Fruit fly (Drosophila melanogaster) whole organism, embryonic: ENCODE results near the gene glu.

Source experiments
- Atf-2 ChIP-seq: fragments of 200-800 bp; sonication (Bioruptor generic); optimal IDR thresholded peaks from 2 replicates; lab custom pipeline; 2016; ENCODE audit warnings: missing biosample characterization, missing genetic modification characterization
- Awh ChIP-seq: fragments of 200-800 bp; sonication (Bioruptor generic); IDR thresholded peaks from 2 replicates; pipeline ENCODE4, ENCODE4 v1.3.6; 2022; ENCODE audit warnings: missing biosample characterization, missing genetic modification characterization
- B-H2 ChIP-seq: fragments of 200-800 bp; sonication (Bioruptor generic); optimal IDR thresholded peaks from 2 replicates; lab custom pipeline; 2018; ENCODE audit warnings: missing biosample characterization, mild to moderate bottlenecking, missing genetic modification characterization
- C15 ChIP-seq: fragments of 200-800 bp; sonication (Bioruptor generic); IDR thresholded peaks from 3 replicates; pipeline ENCODE4 v1.3.6; 2022; ENCODE audit warnings: missing biosample characterization, missing genetic modification characterization
- CG10274 ChIP-seq: fragments of 200-800 bp; sonication (Bioruptor generic); optimal IDR thresholded peaks from 3 replicates; lab custom pipeline; 2017; ENCODE audit warnings: missing biosample characterization, mild to moderate bottlenecking, missing genetic modification characterization
- CG11085 ChIP-seq: fragments of 200-800 bp; sonication (Bioruptor generic); IDR thresholded peaks from 2 replicates; pipeline ENCODE4 v1.3.6; 2022; ENCODE audit warnings: missing biosample characterization, missing genetic modification characterization
- CG17612 ChIP-seq: fragments of 200-800 bp; sonication (Bioruptor generic); IDR thresholded peaks from 2 replicates; pipeline ENCODE4 v1.3.6; 2022; ENCODE audit warnings: missing biosample characterization, missing genetic modification characterization
- CG2120 ChIP-seq: fragments of 200-800 bp; sonication (Bioruptor generic); optimal IDR thresholded peaks from 3 replicates; lab custom pipeline; 2016; ENCODE audit warnings: missing biosample characterization, missing genetic modification characterization
- CG3065 ChIP-seq: fragments of 200-800 bp; sonication (Bioruptor generic); optimal IDR thresholded peaks from 2 replicates; lab custom pipeline; 2016; ENCODE audit warnings: missing biosample characterization, missing genetic modification characterization
- CG31441 ChIP-seq: fragments of 200-800 bp; sonication (Bioruptor generic); IDR thresholded peaks from 2 replicates; pipeline ENCODE4 v1.3.6; 2022; ENCODE audit warnings: missing biosample characterization, missing genetic modification characterization
- CG32767 ChIP-seq: fragments of 200-800 bp; sonication (Bioruptor generic); IDR thresholded peaks from 2 replicates; pipeline ENCODE4 v1.3.6; 2022; ENCODE audit warnings: missing biosample characterization, missing genetic modification characterization
- CG4282 ChIP-seq: fragments of 200-800 bp; sonication (Bioruptor generic); optimal IDR thresholded peaks from 2 replicates; lab custom pipeline; 2016; ENCODE audit warnings: missing biosample characterization, missing genetic modification characterization
- CG4730 ChIP-seq: fragments of 200-800 bp; sonication (Bioruptor generic); IDR thresholded peaks from 2 replicates; pipeline ENCODE4 v1.3.6; 2022; ENCODE audit warnings: missing biosample characterization, missing genetic modification characterization
- CG4820 ChIP-seq: fragments of 200-800 bp; sonication (Bioruptor generic); optimal IDR thresholded peaks from 3 replicates; lab custom pipeline; 2016; ENCODE audit warnings: missing biosample characterization, missing genetic modification characterization
- CG6175 ChIP-seq: fragments of 200-800 bp; sonication (Bioruptor generic); IDR thresholded peaks from 3 replicates; pipeline ENCODE4 v1.3.6; 2022; ENCODE audit warnings: missing biosample characterization, missing genetic modification characterization
- CG6654 ChIP-seq: fragments of 200-800 bp; sonication (Bioruptor generic); optimal IDR thresholded peaks from 2 replicates; lab custom pipeline; 2017; ENCODE audit warnings: missing biosample characterization, mild to moderate bottlenecking, missing genetic modification characterization
- CG7357 ChIP-seq: fragments of 200-800 bp; sonication (Bioruptor generic); IDR thresholded peaks from 3 replicates; pipeline ENCODE4 v1.3.6; 2022; ENCODE audit warnings: missing biosample characterization, missing genetic modification characterization
- CHES-1-like ChIP-seq: fragments of 200-800 bp; sonication (Bioruptor generic); optimal IDR thresholded peaks from 2 replicates; lab custom pipeline; 2016; ENCODE audit warnings: missing biosample characterization, missing genetic modification characterization
- Dbx ChIP-seq: fragments of 200-800 bp; sonication (Bioruptor generic); IDR thresholded peaks from 3 replicates; pipeline ENCODE4 v1.3.6; 2022; ENCODE audit warnings: missing biosample characterization, missing genetic modification characterization
- ERR ChIP-seq: fragments of 200-800 bp; sonication (Bioruptor generic); optimal IDR thresholded peaks from 2 replicates; lab custom pipeline; 2016; ENCODE audit warnings: missing biosample characterization, missing genetic modification characterization
- H2.0 ChIP-seq: fragments of 200-800 bp; sonication (Bioruptor generic); IDR thresholded peaks from 2 replicates; pipeline ENCODE4 v1.3.6; 2022; ENCODE audit warnings: missing biosample characterization, missing genetic modification characterization
- Hand ChIP-seq: fragments of 200-800 bp; sonication (Bioruptor generic); optimal IDR thresholded peaks from 2 replicates; lab custom pipeline; 2017; ENCODE audit warnings: mild to moderate bottlenecking, missing biosample characterization, missing genetic modification reagents, missing genetic modification characterization
- HmgD ChIP-seq: fragments of 200-800 bp; sonication (Bioruptor generic); optimal IDR thresholded peaks from 3 replicates; lab custom pipeline; 2016; ENCODE audit warnings: missing biosample characterization, missing genetic modification characterization
- Hsf ChIP-seq: fragments of 200-800 bp; sonication (Bioruptor generic); optimal IDR thresholded peaks from 3 replicates; lab custom pipeline; 2016; ENCODE audit warnings: missing biosample characterization, missing genetic modification characterization
- Kr ChIP-seq: fragments of 200-800 bp; sonication (Bioruptor generic); optimal IDR thresholded peaks from 2 replicates; lab custom pipeline; 2017; ENCODE audit warnings: missing biosample characterization, mild to moderate bottlenecking, missing genetic modification characterization
- Nf-YB ChIP-seq: fragments of 200-800 bp; sonication (Bioruptor generic); optimal IDR thresholded peaks from 3 replicates; lab custom pipeline; 2019; ENCODE audit warnings: missing biosample characterization, mild to moderate bottlenecking, missing genetic modification characterization, moderate library complexity
- PHDP ChIP-seq: fragments of 200-800 bp; sonication (Bioruptor generic); optimal IDR thresholded peaks from 3 replicates; lab custom pipeline; 2018; ENCODE audit warnings: missing biosample characterization, mild to moderate bottlenecking, missing genetic modification characterization, moderate library complexity
- Pdp1 ChIP-seq, 2 experiments: fragments of 200-800 bp; sonication (Bioruptor generic); optimal IDR thresholded peaks; 3 replicates each; lab custom pipeline; 2016; ENCODE audit warnings: missing biosample characterization in 2 of 2, missing genetic modification characterization in 2 of 2, mild to moderate bottlenecking in 1 of 2, moderate library complexity in 1 of 2
- Rx ChIP-seq: fragments of 200-800 bp; sonication (Bioruptor generic); IDR thresholded peaks from 2 replicates; pipeline ENCODE4 v1.3.6; 2022; ENCODE audit warnings: missing biosample characterization, missing genetic modification characterization
- Sry-δ ChIP-seq: fragments of 200-800 bp; sonication (Bioruptor generic); optimal IDR thresholded peaks from 2 replicates; lab custom pipeline; 2016; ENCODE audit warnings: missing biosample characterization, missing genetic modification characterization
- ab ChIP-seq: fragments of 200-800 bp; sonication (Bioruptor generic); optimal IDR thresholded peaks from 2 replicates; lab custom pipeline; 2016; ENCODE audit warnings: missing biosample characterization, missing genetic modification characterization
- ara ChIP-seq: fragments of 200-800 bp; sonication (Bioruptor generic); IDR thresholded peaks from 2 replicates; pipeline ENCODE4 v1.3.6; 2022; ENCODE audit warnings: missing biosample characterization, missing genetic modification characterization
- bsh ChIP-seq, 2 experiments: fragments of 200-800 bp; sonication (Bioruptor generic); optimal IDR thresholded peaks; 2 replicates each; lab custom pipeline; 2017 to 2018; ENCODE audit warnings: mild to moderate bottlenecking in 2 of 2, missing biosample characterization in 2 of 2, missing genetic modification characterization in 2 of 2, moderate library complexity in 1 of 2
- caup ChIP-seq: fragments of 200-800 bp; sonication (Bioruptor generic); optimal IDR thresholded peaks from 3 replicates; lab custom pipeline; 2017; ENCODE audit warnings: missing biosample characterization, mild to moderate bottlenecking, missing genetic modification characterization, moderate library complexity; ENCODE audit not compliant: severe bottlenecking
- chn ChIP-seq: fragments of 200-800 bp; sonication (Bioruptor generic); optimal IDR thresholded peaks from 2 replicates; lab custom pipeline; 2016; ENCODE audit warnings: missing biosample characterization, missing genetic modification characterization
- ci ChIP-seq: fragments of 200-800 bp; sonication (Bioruptor generic); IDR thresholded peaks from 3 replicates; pipeline ENCODE4 v1.3.6; 2022; ENCODE audit warnings: missing biosample characterization, missing genetic modification characterization
- da ChIP-seq: fragments of 200-800 bp; sonication (Bioruptor generic); optimal IDR thresholded peaks from 2 replicates; lab custom pipeline; 2016; ENCODE audit warnings: missing biosample characterization, missing genetic modification characterization
- dm ChIP-seq: fragments of 200-800 bp; sonication (Bioruptor generic); optimal IDR thresholded peaks from 3 replicates; lab custom pipeline; 2016; ENCODE audit warnings: missing biosample characterization, missing genetic modification characterization
- emc ChIP-seq: fragments of 200-800 bp; sonication (Bioruptor generic); optimal IDR thresholded peaks from 2 replicates; lab custom pipeline; 2016; ENCODE audit warnings: missing biosample characterization, missing genetic modification characterization
- exex ChIP-seq: fragments of 200-800 bp; sonication (Bioruptor generic); optimal IDR thresholded peaks from 4 replicates; lab custom pipeline; 2018; ENCODE audit warnings: missing biosample characterization, mild to moderate bottlenecking, missing genetic modification characterization, moderate library complexity
- grn ChIP-seq: fragments of 200-800 bp; sonication (Bioruptor generic); optimal IDR thresholded peaks from 3 replicates; lab custom pipeline; 2017; ENCODE audit warnings: missing biosample characterization, missing genetic modification characterization
- kah ChIP-seq: fragments of 200-800 bp; sonication (Bioruptor generic); optimal IDR thresholded peaks from 2 replicates; lab custom pipeline; 2018; ENCODE audit warnings: missing biosample characterization, mild to moderate bottlenecking, missing genetic modification characterization
- nom ChIP-seq: fragments of 200-800 bp; sonication (Bioruptor generic); optimal IDR thresholded peaks from 2 replicates; lab custom pipeline; 2017; ENCODE audit warnings: missing biosample characterization, missing genetic modification characterization, mild to moderate bottlenecking, moderate library complexity, missing genetic modification reagents
- prd ChIP-seq, 3 experiments: fragments of >200 bp in 2 of 3; fragments of 200-800 bp in 1 of 3; sonication (Bioruptor generic) in 1 of 3; optimal IDR thresholded peaks in 2 of 3; IDR thresholded peaks in 1 of 3; 2 replicates in 2 of 3; 3 replicates in 1 of 3; pipeline versions ENCODE4 v1.3.6 to Lab custom; 2017 to 2022; ENCODE audit warnings: missing biosample characterization in 1 of 3, missing genetic modification characterization in 1 of 3
- ro ChIP-seq: fragments of 200-800 bp; sonication (Bioruptor generic); IDR thresholded peaks from 2 replicates; pipeline ENCODE4 v1.3.6; 2022; ENCODE audit warnings: missing biosample characterization, missing genetic modification characterization
- sim ChIP-seq: fragments of 200-800 bp; sonication (Bioruptor generic); IDR thresholded peaks from 2 replicates; pipeline ENCODE4 v1.3.6; 2022; ENCODE audit warnings: missing biosample characterization, missing genetic modification characterization
- tin ChIP-seq: fragments of 200-800 bp; sonication (Bioruptor generic); optimal IDR thresholded peaks from 3 replicates; lab custom pipeline; 2016; ENCODE audit warnings: missing biosample characterization, missing genetic modification characterization
- trem ChIP-seq: fragments of 200-800 bp; optimal IDR thresholded peaks from 3 replicates; lab custom pipeline; 2019; ENCODE audit warnings: missing biosample characterization, mild to moderate bottlenecking, missing genetic modification characterization, moderate library complexity

Gene glu

DNA sequence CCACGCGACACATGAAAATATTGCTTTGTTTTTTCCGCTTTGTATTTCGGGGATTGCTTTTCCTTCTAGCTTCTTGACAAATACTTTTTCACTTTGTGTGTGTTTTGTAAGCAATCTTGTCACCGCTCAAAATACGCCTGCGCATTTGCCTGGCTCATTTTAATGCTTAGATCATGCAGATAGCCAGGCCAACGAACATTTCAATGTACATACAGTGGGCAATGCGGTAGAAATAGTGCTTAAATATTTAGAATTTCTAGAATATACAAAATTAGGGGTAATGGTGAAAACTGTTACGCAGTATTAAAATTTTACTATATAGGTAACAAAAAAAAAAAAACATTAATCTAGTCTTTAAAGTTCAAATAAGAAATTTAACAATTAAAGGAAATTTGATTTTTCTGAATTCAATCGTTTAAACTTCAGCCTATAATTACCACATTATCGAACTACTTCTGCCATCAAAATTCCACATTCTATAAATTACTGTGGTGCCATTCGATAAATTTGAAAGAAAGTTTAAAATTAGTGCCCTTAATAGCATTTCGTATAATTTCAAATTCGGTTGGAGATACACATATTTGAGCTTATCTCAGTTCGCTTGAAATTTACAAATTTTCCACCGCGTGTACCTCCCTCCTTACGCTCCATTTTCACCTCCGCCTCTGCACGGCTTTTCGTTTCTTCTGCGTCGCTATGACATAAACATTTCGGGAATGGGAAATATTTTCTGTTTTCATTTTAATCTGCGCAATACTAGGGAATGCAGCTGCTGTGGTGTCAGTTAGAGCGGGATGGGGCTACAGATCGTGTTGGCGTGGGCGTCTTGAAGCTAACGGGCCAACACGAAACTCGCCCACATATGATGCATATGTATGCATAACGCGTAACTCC lies 31.1 kb downstream of the glu start (continued):
- TF ChIP-seq Hsf (GFP tag; lab: Kevin White, UChicago): peak; percentile 40
- no peak for TF ChIP-seq CG31441 (GFP tag; lab: Robert Waterston, UW)
- peak; percentile 26 for TF ChIP-seq PHDP
- TF ChIP-seq grn (GFP tag; lab: Kevin White, UChicago): peak; percentile 54
- peak; percentile 26 for TF ChIP-seq tin (GFP tag; lab: Kevin White, UChicago)
- 0 out of 3 replicates have a peak, but pooled peaks have one; percentile 28 for TF ChIP-seq Dbx (GFP tag; lab: Robert Waterston, UW)
- peak; percentile 6 for TF ChIP-seq CG2120 (GFP tag; lab: Kevin White, UChicago)
- TF ChIP-seq exex (tag; lab: Kevin White, UChicago): no peak
- TF ChIP-seq emc: no peak
- peak; percentile 2 for TF ChIP-seq Atf-2 (GFP tag; lab: Kevin White, UChicago)
- TF ChIP-seq ci: peak; percentile 62; the same call in 1 of the 3 replicates
- TF ChIP-seq Pdp1 (GFP tag; optimal IDR thresholded peaks at IDR 0.05; lab: Kevin White, UChicago): peak in 1 of 2 experiments; percentile 91

DNA sequence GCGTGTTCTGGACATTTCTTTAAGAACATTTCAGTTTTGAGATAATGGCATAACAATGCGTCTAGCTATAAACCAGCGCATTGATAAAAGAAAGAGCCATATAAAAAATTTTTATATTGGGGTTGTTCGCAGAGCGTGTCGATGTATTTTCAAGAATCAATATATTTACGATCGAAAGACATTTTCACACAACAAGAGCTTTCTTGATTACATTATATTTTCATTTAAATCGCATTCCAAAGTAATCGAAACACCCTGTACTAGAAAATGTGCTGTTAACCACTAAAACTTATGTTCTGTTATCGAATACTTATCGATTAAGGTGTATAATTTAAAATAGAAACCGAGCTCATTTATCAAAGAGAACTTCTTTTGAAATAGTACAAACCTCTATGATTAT lies 34.4 kb downstream of the glu start:
- TF ChIP-seq trem (no peak), ERR (no peak), grn (GFP tag; lab: Kevin White, UChicago) (no peak), CG7357 (no peak), CG11085 (no peak), ab (GFP tag; lab: Kevin White, UChicago) (no peak), Awh (GFP tag; lab: Robert Waterston, UW) (no peak), Hand (GFP tag; lab: Kevin White, UChicago) (no peak), CG4730 (GFP tag; lab: Robert Waterston, UW) (no peak), HmgD (GFP tag; lab: Kevin White, UChicago) (no peak), CG10274 (GFP tag; lab: Kevin White, UChicago) (no peak), B-H2 (GFP tag; lab: Kevin White, UChicago) (peak; percentile 31), chn (GFP tag; lab: Kevin White, UChicago) (peak; percentile 11), CG4820 (peak; percentile 32), CG32767 (no peak), Nf-YB (GFP tag; lab: Kevin White, UChicago) (no peak), CG6175 (GFP tag; lab: Robert Waterston, UW) (no peak), nom (GFP tag; lab: Kevin White, UChicago) (no peak), bsh (GFP tag; optimal IDR thresholded peaks at IDR 0.05; lab: Kevin White, UChicago) (peak in 1 of 2 experiments; percentile 30), Pdp1 (GFP tag; optimal IDR thresholded peaks at IDR 0.05; lab: Kevin White, UChicago) (peak; percentile 18 to 52), C15 (GFP tag; lab: Robert Waterston, UW) (no peak), prd (optimal IDR thresholded peaks at IDR 0.05; lab: Kevin White, UChicago) (no peak), prd (GFP tag; IDR thresholded peaks at IDR 0.05; lab: Robert Waterston, UW) (no peak), ro (GFP tag; lab: Robert Waterston, UW) (no peak), CHES-1-like (GFP tag; lab: Kevin White, UChicago) (no peak), Sry-δ (GFP tag; lab: Kevin White, UChicago) (peak; percentile 12), kah (no peak), ara (GFP tag; lab: Robert Waterston, UW) (no peak), Kr (no peak), sim (GFP tag; lab: Robert Waterston, UW) (no peak), H2.0 (no peak), CG3065 (GFP tag; lab: Kevin White, UChicago) (no peak), CG4282 (GFP tag; lab: Kevin White, UChicago) (no peak), da (no peak), Rx (GFP tag; lab: Robert Waterston, UW) (no peak), dm (GFP tag; lab: Kevin White, UChicago) (no peak), CG17612 (GFP tag; lab: Robert Waterston, UW) (no peak), caup (GFP tag; lab: Kevin White, UChicago) (peak; percentile 47), CG6654 (GFP tag; lab: Kevin White, UChicago) (no peak)
